Fruit fly (Drosophila melanogaster) whole organism, prepupa: ENCODE results near the gene CG3224.

Experiments
- CG16779 ChIP-seq: fragments of 200-800 bp; sonication (Bioruptor generic); optimal IDR thresholded peaks from 3 replicates; lab custom pipeline; 2017; ENCODE audit warnings: missing biosample characterization, mild to moderate bottlenecking, missing genetic modification characterization
- CG3032 ChIP-seq: fragments of 200-800 bp; optimal IDR thresholded peaks from 2 replicates; lab custom pipeline; 2019; ENCODE audit warnings: missing biosample characterization, mild to moderate bottlenecking, missing genetic modification characterization, moderate library complexity
- CG3919 ChIP-seq: fragments of 200-800 bp; sonication (Bioruptor generic); optimal IDR thresholded peaks from 3 replicates; lab custom pipeline; 2016; ENCODE audit warnings: missing biosample characterization, missing genetic modification characterization
- CG6163 ChIP-seq: fragments of 200-800 bp; sonication (Bioruptor generic); IDR thresholded peaks from 3 replicates; pipeline ENCODE4 v1.3.6; 2022; ENCODE audit warnings: missing biosample characterization, missing genetic modification characterization
- CG6808 ChIP-seq: fragments of 200-800 bp; sonication (Bioruptor generic); optimal IDR thresholded peaks from 3 replicates; lab custom pipeline; 2017; ENCODE audit warnings: missing biosample characterization, missing genetic modification characterization, mild to moderate bottlenecking, moderate library complexity, missing genetic modification reagents
- CG8119 ChIP-seq: fragments of 200-800 bp; sonication (Bioruptor generic); IDR thresholded peaks from 3 replicates; pipeline ENCODE4 v1.3.6; 2022; ENCODE audit warnings: missing biosample characterization, missing genetic modification characterization
- Met ChIP-seq: fragments of 200-800 bp; sonication (Bioruptor generic); optimal IDR thresholded peaks from 3 replicates; lab custom pipeline; 2016; ENCODE audit warnings: missing biosample characterization, missing genetic modification characterization
- Sox102F ChIP-seq: fragments of 200-800 bp; sonication (Bioruptor generic); optimal IDR thresholded peaks from 2 replicates; lab custom pipeline; 2016; ENCODE audit warnings: missing biosample characterization, mild to moderate bottlenecking, missing genetic modification characterization
- Sox15 ChIP-seq: fragments of 200-800 bp; sonication (Bioruptor generic); optimal IDR thresholded peaks from 3 replicates; lab custom pipeline; 2016; ENCODE audit warnings: missing biosample characterization, missing genetic modification characterization
- achi ChIP-seq: fragments of 200-800 bp; sonication (Bioruptor generic); optimal IDR thresholded peaks from 3 replicates; lab custom pipeline; 2016; ENCODE audit warnings: missing biosample characterization, missing genetic modification characterization
- acj6 ChIP-seq: fragments of 200-800 bp; sonication (Bioruptor generic); optimal IDR thresholded peaks from 3 replicates; lab custom pipeline; 2016; ENCODE audit warnings: missing biosample characterization, missing genetic modification characterization
- fd59A ChIP-seq: fragments of 200-800 bp; sonication (Bioruptor generic); optimal IDR thresholded peaks from 2 replicates; lab custom pipeline; 2017; ENCODE audit warnings: missing biosample characterization, mild to moderate bottlenecking, missing genetic modification characterization, missing genetic modification reagents
- ss ChIP-seq, 2 experiments: fragments of 200-800 bp; sonication (Bioruptor generic); optimal IDR thresholded peaks; 2 replicates in 1 of 2; 3 replicates in 1 of 2; lab custom pipeline; 2017 to 2018; ENCODE audit warnings: mild to moderate bottlenecking in 2 of 2, missing biosample characterization in 2 of 2, missing genetic modification characterization in 2 of 2, moderate library complexity in 1 of 2

dm6 chrX:6638123-6638522, 23.1 kb downstream of the CG3224 start:
- no peak for TF ChIP-seq CG3032 (tag; lab: Kevin White, UChicago)
- TF ChIP-seq CG3919, result no peak
- TF ChIP-seq Sox102F, result no peak
- no peak for TF ChIP-seq CG6808
- TF ChIP-seq ss (GFP tag; optimal IDR thresholded peaks at IDR 0.05; lab: Kevin White, UChicago), result no peak
- no peak for TF ChIP-seq acj6 (GFP tag; lab: Kevin White, UChicago)
- no peak for TF ChIP-seq CG16779 (tag; lab: Kevin White, UChicago)
- TF ChIP-seq fd59A, result no peak
- TF ChIP-seq Sox15 (GFP tag; lab: Kevin White, UChicago), result no peak
- no peak for TF ChIP-seq CG6163 (GFP tag; lab: Robert Waterston, UW)
- no peak for TF ChIP-seq achi (GFP tag; lab: Kevin White, UChicago)
- TF ChIP-seq Met (GFP tag; lab: Kevin White, UChicago), result no peak
- no peak for TF ChIP-seq CG8119
